Fruit fly (Drosophila melanogaster) whole organism, embryonic: ENCODE results near the gene Osbp.

Experiments
- Aef1 ChIP-seq: fragments of 200-800 bp; sonication (Bioruptor generic); IDR thresholded peaks from 3 replicates; pipeline ENCODE4 v1.3.6; 2022; ENCODE audit warnings: missing biosample characterization, missing genetic modification characterization
- Atf3 ChIP-seq: fragments of 200-800 bp; sonication (Bioruptor generic); optimal IDR thresholded peaks from 3 replicates; lab custom pipeline; 2016; ENCODE audit warnings: missing biosample characterization, missing genetic modification characterization
- CG11085 ChIP-seq: fragments of 200-800 bp; sonication (Bioruptor generic); IDR thresholded peaks from 2 replicates; pipeline ENCODE4 v1.3.6; 2022; ENCODE audit warnings: missing biosample characterization, missing genetic modification characterization
- CG11093 ChIP-seq: fragments of 200-800 bp; sonication (Bioruptor generic); IDR thresholded peaks from 3 replicates; pipeline ENCODE4 v1.3.6; 2022; ENCODE audit warnings: missing biosample characterization, missing genetic modification characterization
- CG11247 ChIP-seq: fragments of 200-800 bp; sonication (Bioruptor generic); IDR thresholded peaks from 2 replicates; pipeline ENCODE4 v1.3.6; 2022; ENCODE audit warnings: missing biosample characterization, missing genetic modification characterization
- CG11723 ChIP-seq: fragments of 200-800 bp; sonication (Bioruptor generic); optimal IDR thresholded peaks from 2 replicates; lab custom pipeline; 2017; ENCODE audit warnings: missing biosample characterization, mild to moderate bottlenecking, missing genetic modification characterization
- CG12155 ChIP-seq: fragments of 200-800 bp; sonication (Bioruptor generic); optimal IDR thresholded peaks from 3 replicates; lab custom pipeline; 2016; ENCODE audit warnings: missing biosample characterization, missing genetic modification characterization
- CG12659 ChIP-seq: fragments of 200-800 bp; sonication (Bioruptor generic); optimal IDR thresholded peaks from 3 replicates; lab custom pipeline; 2017; ENCODE audit warnings: mild to moderate bottlenecking, missing biosample characterization, missing genetic modification reagents, missing genetic modification characterization
- CG15073 ChIP-seq: fragments of 200-800 bp; sonication (Bioruptor generic); optimal IDR thresholded peaks from 2 replicates; lab custom pipeline; 2016; ENCODE audit warnings: missing biosample characterization, missing genetic modification characterization
- CG15269 ChIP-seq: fragments of 200-800 bp; sonication (Bioruptor generic); optimal IDR thresholded peaks from 2 replicates; lab custom pipeline; 2018; ENCODE audit warnings: missing biosample characterization, mild to moderate bottlenecking, missing genetic modification characterization, moderate library complexity
- CG15479 ChIP-seq: fragments of 200-800 bp; sonication (Bioruptor generic); optimal IDR thresholded peaks from 3 replicates; lab custom pipeline; 2019; ENCODE audit warnings: missing biosample characterization, mild to moderate bottlenecking, missing genetic modification characterization, moderate library complexity
- CG16863 ChIP-seq: fragments of 200-800 bp; sonication (Bioruptor generic); optimal IDR thresholded peaks from 3 replicates; lab custom pipeline; 2016; ENCODE audit warnings: missing biosample characterization, missing genetic modification characterization
- CG17568 ChIP-seq: fragments of 200-800 bp; sonication (Bioruptor generic); optimal IDR thresholded peaks from 2 replicates; lab custom pipeline; 2018; ENCODE audit warnings: missing biosample characterization, mild to moderate bottlenecking, missing genetic modification characterization, moderate library complexity
- CG2875 ChIP-seq: fragments of 200-800 bp; sonication (Bioruptor generic); optimal IDR thresholded peaks from 2 replicates; lab custom pipeline; 2017; ENCODE audit warnings: missing biosample characterization, mild to moderate bottlenecking, missing genetic modification characterization, missing genetic modification reagents
- CG2889 ChIP-seq: fragments of 200-800 bp; sonication (Bioruptor generic); IDR thresholded peaks from 3 replicates; pipeline ENCODE4 v1.3.6; 2022; ENCODE audit warnings: missing biosample characterization, missing genetic modification characterization
- CG31365 ChIP-seq: fragments of 200-800 bp; sonication (Bioruptor generic); optimal IDR thresholded peaks from 2 replicates; lab custom pipeline; 2018; ENCODE audit warnings: missing biosample characterization, mild to moderate bottlenecking, missing genetic modification characterization
- CG32532 ChIP-seq: fragments of 200-800 bp; sonication (Bioruptor generic); IDR thresholded peaks from 2 replicates; pipeline ENCODE4 v1.3.6; 2022; ENCODE audit warnings: missing biosample characterization, missing genetic modification characterization
- CG3995 ChIP-seq: fragments of 200-800 bp; sonication (Bioruptor generic); optimal IDR thresholded peaks from 3 replicates; lab custom pipeline; 2016; ENCODE audit warnings: missing biosample characterization, missing genetic modification characterization
- CG6813 ChIP-seq: fragments of 200-800 bp; sonication (Bioruptor generic); optimal IDR thresholded peaks from 2 replicates; lab custom pipeline; 2017; ENCODE audit warnings: missing biosample characterization, missing genetic modification characterization, mild to moderate bottlenecking, moderate library complexity, missing genetic modification reagents
- CG7372 ChIP-seq: fragments of 200-800 bp; sonication (Bioruptor generic); IDR thresholded peaks from 2 replicates; pipeline ENCODE4 v1.3.6; 2022; ENCODE audit warnings: missing biosample characterization, missing genetic modification characterization
- CG7928 ChIP-seq: fragments of 200-800 bp; sonication (Bioruptor generic); optimal IDR thresholded peaks from 2 replicates; lab custom pipeline; 2017; ENCODE audit warnings: missing biosample characterization, mild to moderate bottlenecking, missing genetic modification characterization
- CG8924 ChIP-seq: fragments of 200-800 bp; optimal IDR thresholded peaks from 3 replicates; lab custom pipeline; 2019; ENCODE audit warnings: missing biosample characterization, mild to moderate bottlenecking, missing genetic modification characterization, moderate library complexity
- Camta ChIP-seq: fragments of 200-800 bp; sonication (Bioruptor generic); optimal IDR thresholded peaks from 2 replicates; lab custom pipeline; 2016; ENCODE audit warnings: missing biosample characterization, missing genetic modification characterization
- Eip74EF ChIP-seq, 2 experiments: fragments of 200-800 bp in 1 of 2; fragments of >200 bp in 1 of 2; sonication (Bioruptor generic) in 1 of 2; optimal IDR thresholded peaks; 2 replicates each; lab custom pipeline; 2017 to 2019; ENCODE audit warnings: missing biosample characterization in 2 of 2, missing genetic modification characterization in 2 of 2, mild to moderate bottlenecking in 1 of 2, moderate library complexity in 1 of 2
- Ets65A ChIP-seq: fragments of 200-800 bp; sonication (Bioruptor generic); peaks from one replicate; lab custom pipeline; 2016; ENCODE audit warnings: missing biosample characterization, missing genetic modification characterization
- Fer2 ChIP-seq: fragments of 200-800 bp; sonication (Bioruptor generic); optimal IDR thresholded peaks from 2 replicates; lab custom pipeline; 2018; ENCODE audit warnings: missing biosample characterization, mild to moderate bottlenecking, missing genetic modification characterization, moderate library complexity
- H15 ChIP-seq: fragments of 200-800 bp; sonication (Bioruptor generic); IDR thresholded peaks from 3 replicates; pipeline ENCODE4 v1.3.6; 2022; ENCODE audit warnings: missing biosample characterization, missing genetic modification characterization
- H2.0 ChIP-seq: fragments of 200-800 bp; sonication (Bioruptor generic); IDR thresholded peaks from 2 replicates; pipeline ENCODE4 v1.3.6; 2022; ENCODE audit warnings: missing biosample characterization, missing genetic modification characterization
- Hey ChIP-seq: fragments of 200-800 bp; sonication (Bioruptor generic); optimal IDR thresholded peaks from 3 replicates; lab custom pipeline; 2018; ENCODE audit warnings: missing biosample characterization, mild to moderate bottlenecking, missing genetic modification characterization
- Hr78 ChIP-seq, 2 experiments: fragments of 200-800 bp in 1 of 2; fragments of >200 bp in 1 of 2; sonication (Bioruptor generic) in 1 of 2; optimal IDR thresholded peaks; 2 replicates each; lab custom pipeline; 2017 to 2019; ENCODE audit warnings: missing biosample characterization in 2 of 2, missing genetic modification characterization in 2 of 2, mild to moderate bottlenecking in 1 of 2, moderate library complexity in 1 of 2
- Nf-YC ChIP-seq: fragments of 200-800 bp; optimal IDR thresholded peaks from 3 replicates; lab custom pipeline; 2019; ENCODE audit warnings: missing biosample characterization, mild to moderate bottlenecking, missing genetic modification characterization, moderate library complexity
- Optix ChIP-seq: fragments of 200-800 bp; sonication (Bioruptor generic); IDR thresholded peaks from 3 replicates; pipeline ENCODE4 v1.3.6; 2022; ENCODE audit warnings: missing biosample characterization, missing genetic modification characterization
- Pdp1 ChIP-seq, 2 experiments: fragments of 200-800 bp; sonication (Bioruptor generic); optimal IDR thresholded peaks; 3 replicates each; lab custom pipeline; 2016; ENCODE audit warnings: missing biosample characterization in 2 of 2, missing genetic modification characterization in 2 of 2, mild to moderate bottlenecking in 1 of 2, moderate library complexity in 1 of 2
- Ravus ChIP-seq: fragments of 200-800 bp; sonication (Bioruptor generic); IDR thresholded peaks from 2 replicates; pipeline ENCODE4 v1.3.6; 2022; ENCODE audit warnings: missing biosample characterization, missing genetic modification characterization
- Sox100B ChIP-seq: fragments of 200-800 bp; sonication (Bioruptor generic); optimal IDR thresholded peaks from 3 replicates; lab custom pipeline; 2018; ENCODE audit warnings: missing biosample characterization, mild to moderate bottlenecking, missing genetic modification characterization
- Spps ChIP-seq: fragments of 200-800 bp; sonication (Bioruptor generic); optimal IDR thresholded peaks from 2 replicates; lab custom pipeline; 2018; ENCODE audit warnings: missing biosample characterization, mild to moderate bottlenecking, missing genetic modification characterization
- Usf ChIP-seq: fragments of 200-800 bp; sonication (Bioruptor generic); optimal IDR thresholded peaks from 2 replicates; lab custom pipeline; 2017; ENCODE audit warnings: missing genotype, missing biosample characterization, missing genetic modification characterization
- cg ChIP-seq: fragments of 200-800 bp; sonication (Bioruptor generic); optimal IDR thresholded peaks from 3 replicates; lab custom pipeline; 2019; ENCODE audit warnings: missing biosample characterization, mild to moderate bottlenecking, missing genetic modification characterization, moderate library complexity
- corto ChIP-seq: fragments of 200-800 bp; sonication (Bioruptor generic); optimal IDR thresholded peaks from 2 replicates; lab custom pipeline; 2016; ENCODE audit warnings: missing biosample characterization, mild to moderate bottlenecking, missing genetic modification characterization, moderate library complexity
- dati ChIP-seq: fragments of 200-800 bp; sonication (Bioruptor generic); IDR thresholded peaks from 2 replicates; pipeline ENCODE4 v1.3.6; 2022; ENCODE audit warnings: missing biosample characterization, missing genetic modification characterization
- dmrt99B ChIP-seq: fragments of 200-800 bp; sonication (Bioruptor generic); optimal IDR thresholded peaks from 2 replicates; lab custom pipeline; 2018; ENCODE audit warnings: missing biosample characterization, mild to moderate bottlenecking, missing genetic modification characterization, moderate library complexity
- fd64A ChIP-seq: fragments of 200-800 bp; sonication (Bioruptor generic); optimal IDR thresholded peaks from 3 replicates; lab custom pipeline; 2018; ENCODE audit warnings: missing biosample characterization, mild to moderate bottlenecking, missing genetic modification characterization
- fru ChIP-seq: fragments of >200 bp; optimal IDR thresholded peaks from 2 replicates; lab custom pipeline; 2017
- lmd ChIP-seq: fragments of 200-800 bp; sonication (Bioruptor generic); IDR thresholded peaks from 2 replicates; pipeline ENCODE4 v1.3.6; 2022; ENCODE audit warnings: missing biosample characterization, missing genetic modification characterization
- otp ChIP-seq: fragments of 200-800 bp; sonication (Bioruptor generic); IDR thresholded peaks from 3 replicates; pipeline ENCODE4, ENCODE4 v1.3.6; 2022; ENCODE audit warnings: missing biosample characterization, missing genetic modification characterization
- sima ChIP-seq: fragments of 200-800 bp; sonication (Bioruptor generic); optimal IDR thresholded peaks from 2 replicates; lab custom pipeline; 2016; ENCODE audit warnings: missing biosample characterization, missing genetic modification characterization
- stc ChIP-seq: fragments of 200-800 bp; sonication (Bioruptor generic); IDR thresholded peaks from 2 replicates; pipeline ENCODE4 v1.3.6; 2022; ENCODE audit warnings: missing biosample characterization, missing genetic modification characterization
- stwl ChIP-seq: fragments of 200-800 bp; sonication (Bioruptor generic); optimal IDR thresholded peaks from 3 replicates; lab custom pipeline; 2018; ENCODE audit warnings: missing biosample characterization, mild to moderate bottlenecking, missing genetic modification characterization, moderate library complexity
- tin ChIP-seq: fragments of 200-800 bp; sonication (Bioruptor generic); optimal IDR thresholded peaks from 3 replicates; lab custom pipeline; 2016; ENCODE audit warnings: missing biosample characterization, missing genetic modification characterization

Osbp gene

dm6 chr3R:24944920-24945853 lies 7.2 kb upstream of the Osbp start, which contains the start of the genes ssh and Nmnat (continued):
- TF ChIP-seq fd64A (GFP tag; lab: Kevin White, UChicago) (no peak), CG32532 (no peak), lmd (GFP tag; lab: Robert Waterston, UW) (no peak), H2.0 (no peak), CG15479 (GFP tag; lab: Kevin White, UChicago) (no peak), Spps (no peak), fru (no peak), Hr78 (GFP tag; optimal IDR thresholded peaks at IDR 0.05; lab: Kevin White, UChicago) (no peak), CG17568 (GFP tag; lab: Kevin White, UChicago) (no peak), CG15269 (tag; lab: Kevin White, UChicago) (no peak), CG7372 (no peak), CG7928 (peak; percentile 95), stc (GFP tag; lab: Robert Waterston, UW) (no peak), Camta (GFP tag; lab: Kevin White, UChicago) (peak; percentile 12), Atf3 (GFP tag; lab: Kevin White, UChicago) (no peak), CG12659 (GFP tag; lab: Kevin White, UChicago) (peak; percentile 78), CG6813 (no peak), Ets65A (GFP tag; lab: Kevin White, UChicago) (peak; percentile 73), Hey (tag; lab: Kevin White, UChicago) (no peak), CG11247 (GFP tag; lab: Robert Waterston, UW) (no peak), CG15073 (no peak), dati (GFP tag; lab: Robert Waterston, UW) (no peak), CG31365 (tag; lab: Kevin White, UChicago) (no peak), CG11093 (no peak), corto (no peak), sima (GFP tag; lab: Kevin White, UChicago) (no peak), Usf (GFP tag; lab: Kevin White, UChicago) (no peak), CG2889 (GFP tag; lab: Robert Waterston, UW) (no peak), Fer2 (tag; lab: Kevin White, UChicago) (no peak), tin (GFP tag; lab: Kevin White, UChicago) (peak; percentile 10), dmrt99B (tag; lab: Kevin White, UChicago) (no peak), CG3995 (GFP tag; lab: Kevin White, UChicago) (peak; percentile 24), CG2875 (GFP tag; lab: Kevin White, UChicago) (no peak), Sox100B (GFP tag; lab: Kevin White, UChicago) (no peak), otp (GFP tag; lab: Robert Waterston, UW) (no peak), stwl (tag; lab: Kevin White, UChicago) (peak; percentile 65), CG8924 (peak; percentile 62), CG11085 (GFP tag; lab: Robert Waterston, UW) (no peak), Aef1 (GFP tag; lab: Robert Waterston, UW) (no peak), Ravus (GFP tag; lab: Robert Waterston, UW) (no peak), H15 (GFP tag; lab: Robert Waterston, UW) (no peak), CG16863 (GFP tag; lab: Kevin White, UChicago) (no peak), Pdp1 (GFP tag; optimal IDR thresholded peaks at IDR 0.05; lab: Kevin White, UChicago) (peak in 1 of 2 experiments; percentile 16), CG12155 (GFP tag; lab: Kevin White, UChicago) (peak; percentile 49), Optix (GFP tag; lab: Robert Waterston, UW) (no peak), cg (GFP tag; lab: Kevin White, UChicago) (peak; percentile 37), Nf-YC (tag; lab: Kevin White, UChicago) (no peak), CG11723 (GFP tag; lab: Kevin White, UChicago) (no peak), Eip74EF (GFP tag; optimal IDR thresholded peaks at IDR 0.05; lab: Kevin White, UChicago) (no peak)
